In the genomic region with DNA sequence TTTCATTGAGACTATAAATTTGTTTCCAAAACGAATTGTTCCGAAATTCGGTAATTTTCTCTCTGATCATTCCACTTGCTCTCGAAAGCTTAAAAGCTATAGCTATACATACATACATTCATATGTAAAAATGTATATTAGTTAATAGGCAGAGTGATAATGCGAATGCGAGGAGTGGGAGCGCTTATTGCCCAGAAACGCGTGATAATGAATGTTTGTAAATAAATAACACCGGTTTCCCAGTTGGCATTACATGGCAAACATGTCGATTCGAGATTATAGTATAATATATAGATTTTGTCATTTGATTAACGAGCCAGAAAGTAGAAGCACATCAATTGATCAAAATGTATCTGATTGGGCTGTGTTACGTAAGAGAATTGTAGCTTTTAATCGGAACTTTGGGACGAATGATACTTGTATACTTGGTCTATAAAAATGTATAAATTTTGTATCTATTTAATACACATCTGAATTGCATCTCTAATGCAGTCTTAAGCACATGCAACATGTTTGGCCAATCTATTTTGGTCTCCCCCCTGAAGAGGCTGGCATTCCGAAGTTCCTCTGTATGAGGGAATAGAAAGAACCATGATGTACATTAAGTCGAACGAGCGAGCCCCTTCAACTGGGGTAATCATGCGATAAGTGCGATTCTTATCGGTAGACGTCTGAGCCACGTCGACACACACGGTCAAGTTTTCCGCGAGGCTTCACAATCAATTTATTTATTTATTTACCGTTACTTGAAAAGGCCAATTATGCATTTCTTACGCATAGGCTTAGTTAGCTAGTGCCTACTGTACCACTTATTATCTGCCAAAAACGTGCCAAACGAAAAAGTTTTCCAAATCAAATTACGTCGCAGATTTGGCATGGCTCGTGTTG, we compare ENCODE assay signal across 5 fruit fly cellular contexts.
TF ChIP-seq lines count a peak whose summit lies in the region.

No protein-coding gene starts in this region.

- no peak for TF ChIP-seq CTCF in whole organism, embryonic (GFP tag; optimal IDR thresholded peaks at IDR 0.05; lab: Kevin White, UChicago)

TF ChIP-seq in whole organism, adult, 20 proteins besides CTCF, POLR2A, EP300 and RAD21 (continues in another document):
- peak; percentile 35 for TF ChIP-seq Mnt (GFP tag; optimal IDR thresholded peaks at IDR 0.05; lab: Kevin White, UChicago)
- TF ChIP-seq CG11617 (GFP tag; optimal IDR thresholded peaks at IDR 0.05; lab: Kevin White, UChicago): peak; percentile 30
- peak; percentile 1 for TF ChIP-seq CG7101 (tag; optimal IDR thresholded peaks at IDR 0.05; lab: Kevin White, UChicago)
- no peak for TF ChIP-seq toe (GFP tag; optimal IDR thresholded peaks at IDR 0.05; lab: Kevin White, UChicago)
- TF ChIP-seq CG33017 (tag; optimal IDR thresholded peaks at IDR 0.05; lab: Kevin White, UChicago): no peak
- peak; percentile 87 for TF ChIP-seq cic (GFP tag; optimal IDR thresholded peaks at IDR 0.05; lab: Kevin White, UChicago)
- peak; percentile 22 for TF ChIP-seq tj (GFP tag; optimal IDR thresholded peaks at IDR 0.05; lab: Kevin White, UChicago)
- no peak for TF ChIP-seq Clk (GFP tag; optimal IDR thresholded peaks at IDR 0.05; lab: Kevin White, UChicago)
- no peak for TF ChIP-seq bab1 (GFP tag; optimal IDR thresholded peaks at IDR 0.05; lab: Kevin White, UChicago)
- TF ChIP-seq cnc (optimal IDR thresholded peaks at IDR 0.05; lab: Kevin White, UChicago): no peak
- peak; percentile 37 for TF ChIP-seq CG12768 (GFP tag; optimal IDR thresholded peaks at IDR 0.05; lab: Kevin White, UChicago)
- TF ChIP-seq Crg-1 (GFP tag; optimal IDR thresholded peaks at IDR 0.05; lab: Kevin White, UChicago): peak; percentile 8
- no peak for TF ChIP-seq CG5204 (GFP tag; optimal IDR thresholded peaks at IDR 0.05; lab: Kevin White, UChicago)
- TF ChIP-seq pad (GFP tag; optimal IDR thresholded peaks at IDR 0.05; lab: Kevin White, UChicago): peak; percentile 13
- peak; percentile 17 for TF ChIP-seq ovo (GFP tag; optimal IDR thresholded peaks at IDR 0.05; lab: Kevin White, UChicago)
- TF ChIP-seq Hr96 (GFP tag; optimal IDR thresholded peaks at IDR 0.05; lab: Kevin White, UChicago): no peak

TF ChIP-seq in whole organism, embryonic, 481 proteins besides CTCF, POLR2A, EP300 and RAD21 (continues in another document):
- TF ChIP-seq E2f1 (GFP tag; IDR thresholded peaks at IDR 0.05; lab: Robert Waterston, UW) (no peak), grau (tag; optimal IDR thresholded peaks at IDR 0.05; lab: Kevin White, UChicago) (peak; percentile 80), D (optimal IDR thresholded peaks at IDR 0.05; lab: Kevin White, UChicago) (no peak), D (GFP tag; optimal IDR thresholded peaks at IDR 0.05; lab: Kevin White, UChicago) (no peak), phol (tag; optimal IDR thresholded peaks at IDR 0.05; lab: Kevin White, UChicago) (no peak), CG10565 (GFP tag; optimal IDR thresholded peaks at IDR 0.05; lab: Kevin White, UChicago) (no peak), ab (GFP tag; optimal IDR thresholded peaks at IDR 0.05; lab: Kevin White, UChicago) (no peak), sc (optimal IDR thresholded peaks at IDR 0.05; lab: Kevin White, UChicago) (no peak), sc (GFP tag; optimal IDR thresholded peaks at IDR 0.05; lab: Kevin White, UChicago) (no peak), fd64A (GFP tag; optimal IDR thresholded peaks at IDR 0.05; lab: Kevin White, UChicago) (no peak), kni (GFP tag; optimal IDR thresholded peaks at IDR 0.05; lab: Kevin White, UChicago) (no peak), CG34224 (GFP tag; IDR thresholded peaks at IDR 0.05; lab: Robert Waterston, UW; ENCODE audit: partially characterized antibody) (no peak), CG4328 (GFP tag; optimal IDR thresholded peaks at IDR 0.05; lab: Kevin White, UChicago) (no peak), CG2129 (GFP tag; IDR thresholded peaks at IDR 0.05; lab: Robert Waterston, UW; ENCODE audit: partially characterized antibody) (no peak), knrl (GFP tag; IDR thresholded peaks at IDR 0.05; lab: Robert Waterston, UW; ENCODE audit: partially characterized antibody) (no peak), Mrtf (GFP tag; IDR thresholded peaks at IDR 0.05; lab: Robert Waterston, UW) (no peak), Hand (GFP tag; optimal IDR thresholded peaks at IDR 0.05; lab: Kevin White, UChicago) (no peak)

TF ChIP-seq in whole organism, prepupa, 60 proteins besides CTCF, POLR2A, EP300 and RAD21 (continues in another document):
- TF ChIP-seq OdsH (GFP tag; optimal IDR thresholded peaks at IDR 0.05; lab: Kevin White, UChicago): peak; percentile 25
- no peak for TF ChIP-seq Blimp-1 (GFP tag; optimal IDR thresholded peaks at IDR 0.05; lab: Kevin White, UChicago)
- peak; percentile 17 for TF ChIP-seq CG31627 (GFP tag; optimal IDR thresholded peaks at IDR 0.05; lab: Kevin White, UChicago)
- TF ChIP-seq CG11294 (GFP tag; IDR thresholded peaks at IDR 0.05; lab: Robert Waterston, UW): peak; percentile 34; the same call in 1 of the 2 replicates
- TF ChIP-seq topi (GFP tag; optimal IDR thresholded peaks at IDR 0.05; lab: Kevin White, UChicago): no peak
- TF ChIP-seq Hr4 (GFP tag; optimal IDR thresholded peaks at IDR 0.05; lab: Kevin White, UChicago): peak; percentile 55
- no peak for TF ChIP-seq spab (GFP tag; optimal IDR thresholded peaks at IDR 0.05; lab: Kevin White, UChicago)
- TF ChIP-seq net (GFP tag; optimal IDR thresholded peaks at IDR 0.05; lab: Kevin White, UChicago): peak; percentile 23
- TF ChIP-seq esn (GFP tag; optimal IDR thresholded peaks at IDR 0.05; lab: Kevin White, UChicago): no peak
- TF ChIP-seq Gug (GFP tag; IDR thresholded peaks at IDR 0.05; lab: Robert Waterston, UW): no peak
- peak; percentile 32 for TF ChIP-seq achi (GFP tag; optimal IDR thresholded peaks at IDR 0.05; lab: Kevin White, UChicago)
- no peak for TF ChIP-seq CG10669 (GFP tag; optimal IDR thresholded peaks at IDR 0.05; lab: Kevin White, UChicago)
- peak in 1 of 2 experiments; percentile 13 for TF ChIP-seq salr (GFP tag; optimal IDR thresholded peaks at IDR 0.05; lab: Kevin White, UChicago)
- peak; percentile 62 for TF ChIP-seq eg (GFP tag; IDR thresholded peaks at IDR 0.05; lab: Robert Waterston, UW)
- TF ChIP-seq CG3032 (tag; optimal IDR thresholded peaks at IDR 0.05; lab: Kevin White, UChicago): no peak
- TF ChIP-seq CG6854 (GFP tag; optimal IDR thresholded peaks at IDR 0.05; lab: Kevin White, UChicago): no peak
- peak; percentile 46; the same call in 1 of the 3 replicates for TF ChIP-seq CG8119 (GFP tag; IDR thresholded peaks at IDR 0.05; lab: Robert Waterston, UW)

TF ChIP-seq in whole organism, pupa, 21 proteins besides CTCF, POLR2A, EP300 and RAD21:
- TF ChIP-seq CG14655 (GFP tag; optimal IDR thresholded peaks at IDR 0.05; lab: Kevin White, UChicago) (peak; percentile 58), CG32121 (GFP tag; IDR thresholded peaks at IDR 0.05; lab: Robert Waterston, UW) (peak; percentile 64), rn (GFP tag; IDR thresholded peaks at IDR 0.05; lab: Robert Waterston, UW) (peak; percentile 32; the same call in 1 of the 2 replicates), fd96Ca (GFP tag; IDR thresholded peaks at IDR 0.05; lab: Robert Waterston, UW) (peak; percentile 68; the same call in 2 of the 3 replicates), Ets98B (GFP tag; IDR thresholded peaks at IDR 0.05; lab: Robert Waterston, UW) (peak; percentile 66; the same call in 1 of the 2 replicates), CG8159 (tag; optimal IDR thresholded peaks at IDR 0.05; lab: Kevin White, UChicago) (no peak), CG4496 (GFP tag; IDR thresholded peaks at IDR 0.05; lab: Robert Waterston, UW) (peak; percentile 72), CG15710 (tag; optimal IDR thresholded peaks at IDR 0.05; lab: Kevin White, UChicago) (no peak), CG8301 (tag; optimal IDR thresholded peaks at IDR 0.05; lab: Kevin White, UChicago) (peak; percentile 38), CG10348 (GFP tag; IDR thresholded peaks at IDR 0.05; lab: Robert Waterston, UW) (no peak), EcR (GFP tag; optimal IDR thresholded peaks at IDR 0.05; lab: Kevin White, UChicago) (no peak)

TF ChIP-seq in whole organism, wandering third instar larva, 38 proteins besides CTCF, POLR2A, EP300 and RAD21:
- TF ChIP-seq ey (GFP tag; optimal IDR thresholded peaks at IDR 0.05; lab: Kevin White, UChicago) (peak; percentile 44), rgr (GFP tag; optimal IDR thresholded peaks at IDR 0.05; lab: Kevin White, UChicago) (peak; percentile 12), OdsH (GFP tag; optimal IDR thresholded peaks at IDR 0.05; lab: Kevin White, UChicago) (peak; percentile 38), Hnf4 (GFP tag; optimal IDR thresholded peaks at IDR 0.05; lab: Kevin White, UChicago) (peak; percentile 27), CG32264 (GFP tag; optimal IDR thresholded peaks at IDR 0.05; lab: Kevin White, UChicago) (no peak), h (GFP tag; optimal IDR thresholded peaks at IDR 0.05; lab: Kevin White, UChicago) (peak; percentile 68), fru (GFP tag; optimal IDR thresholded peaks at IDR 0.05; lab: Kevin White, UChicago) (peak; percentile 32), sage (GFP tag; optimal IDR thresholded peaks at IDR 0.05; lab: Kevin White, UChicago) (no peak), psq (GFP tag; optimal IDR thresholded peaks at IDR 0.05; lab: Kevin White, UChicago) (no peak), br (GFP tag; optimal IDR thresholded peaks at IDR 0.05; lab: Kevin White, UChicago) (peak; percentile 25), Mio (GFP tag; optimal IDR thresholded peaks at IDR 0.05; lab: Kevin White, UChicago) (no peak), foxo (GFP tag; optimal IDR thresholded peaks at IDR 0.05; lab: Kevin White, UChicago) (peak in 1 of 2 experiments; percentile 67), dsf (GFP tag; optimal IDR thresholded peaks at IDR 0.05; lab: Kevin White, UChicago; ENCODE audit: borderline replicate concordance) (no peak), tai (GFP tag; optimal IDR thresholded peaks at IDR 0.05; lab: Kevin White, UChicago) (no peak), dmrt93B (GFP tag; optimal IDR thresholded peaks at IDR 0.05; lab: Kevin White, UChicago) (no peak), GATAd (GFP tag; optimal IDR thresholded peaks at IDR 0.05; lab: Kevin White, UChicago) (no peak), Rel (GFP tag; optimal IDR thresholded peaks at IDR 0.05; lab: Kevin White, UChicago) (no peak), Rel (tag; optimal IDR thresholded peaks at IDR 0.05; lab: Kevin White, UChicago) (no peak), brk (GFP tag; optimal IDR thresholded peaks at IDR 0.05; lab: Kevin White, UChicago) (no peak), jim (GFP tag; optimal IDR thresholded peaks at IDR 0.05; lab: Kevin White, UChicago) (no peak), Dfd (GFP tag; optimal IDR thresholded peaks at IDR 0.05; lab: Kevin White, UChicago) (no peak)
TF ChIP-seq in whole organism, wandering third instar larva: peak in this region for 8.
